Worm (Caenorhabditis elegans) whole organism, L1 larva: ENCODE results near the gene fbxb-55.
A peak's percentile ranks its signal among the peaks of the same experiment; 100 is the strongest.

Experiments used
- F16B12.6 ChIP-seq: fragments of 150-350 bp; optimal IDR thresholded peaks from 2 replicates; lab custom pipeline; 2014; ENCODE audit warnings: missing biosample characterization, missing genetic modification characterization
- aha-1 ChIP-seq: fragments of 150-350 bp; optimal IDR thresholded peaks from 2 replicates; lab custom pipeline; 2014; ENCODE audit warnings: missing biosample characterization, missing genetic modification characterization
- alr-1 ChIP-seq: fragments of 200-800 bp; sonication (Bioruptor generic); optimal IDR thresholded peaks from 2 replicates; lab custom pipeline; 2018; ENCODE audit warnings: borderline replicate concordance, mild to moderate bottlenecking, missing genetic modification characterization, missing compliant biosample characterization
- ama-1 ChIP-seq: fragments of 150-350 bp; optimal IDR thresholded peaks from 2 replicates; lab custom pipeline; 2014
- blmp-1 ChIP-seq: fragments of 150-350 bp; optimal IDR thresholded peaks from 2 replicates; lab custom pipeline; 2014; ENCODE audit warnings: missing biosample characterization, missing genetic modification characterization
- ceh-8 ChIP-seq: fragments of 200-800 bp; sonication (Bioruptor generic); optimal IDR thresholded peaks from 2 replicates; lab custom pipeline; 2018; ENCODE audit warnings: mild to moderate bottlenecking, missing genetic modification characterization, moderate library complexity, missing compliant biosample characterization
- ceh-88 ChIP-seq: fragments of 200-800 bp; sonication (Bioruptor generic); IDR thresholded peaks from 2 replicates; pipeline ENCODE4 v1.3.6; 2022; ENCODE audit warnings: missing genetic modification characterization, missing compliant biosample characterization
- ces-1 ChIP-seq: fragments of 150-350 bp; optimal IDR thresholded peaks from 2 replicates; lab custom pipeline; 2014; ENCODE audit warnings: missing biosample characterization, missing genetic modification reagents, missing genetic modification characterization
- efl-1 ChIP-seq, 4 experiments: fragments of 150-350 bp; optimal IDR thresholded peaks in 3 of 4; peaks in 1 of 4; 1 replicate in 1 of 4; 2 replicates in 3 of 4; lab custom pipeline; 2014; ENCODE audit warnings: missing biosample characterization in 2 of 4, missing genetic modification characterization in 2 of 4, missing genetic modification reagents in 2 of 4
- efl-3 ChIP-seq: fragments of 200-800 bp; sonication (Bioruptor generic); optimal IDR thresholded peaks from 2 replicates; lab custom pipeline; 2018; ENCODE audit warnings: mild to moderate bottlenecking, missing genetic modification characterization, missing compliant biosample characterization
- elt-2 ChIP-seq: sonication (generic microtip); optimal IDR thresholded peaks from 2 replicates; lab custom pipeline; 2016; ENCODE audit warnings: missing genetic modification characterization, mild to moderate bottlenecking, inconsistent platforms, missing compliant biosample characterization, missing genetic modification reagents
- fos-1 ChIP-seq: fragments of 150-350 bp; optimal IDR thresholded peaks from 2 replicates; lab custom pipeline; 2014; ENCODE audit warnings: missing biosample characterization, missing genetic modification characterization
- hpl-2 ChIP-seq: fragments of 150-350 bp; optimal IDR thresholded peaks from 2 replicates; lab custom pipeline; 2014; ENCODE audit warnings: missing biosample characterization, missing genetic modification reagents, missing genetic modification characterization
- jun-1 ChIP-seq: fragments of 150-350 bp; optimal IDR thresholded peaks from 2 replicates; lab custom pipeline; 2014; ENCODE audit warnings: missing biosample characterization, missing genetic modification reagents, missing genetic modification characterization
- lin-14 ChIP-seq: fragments of 200-800 bp; sonication (Bioruptor generic); optimal IDR thresholded peaks from 2 replicates; lab custom pipeline; 2018; ENCODE audit warnings: mild to moderate bottlenecking, missing genetic modification characterization, moderate library complexity, missing compliant biosample characterization
- lin-35 ChIP-seq, 2 experiments: fragments of 150-350 bp; optimal IDR thresholded peaks; 2 replicates each; lab custom pipeline; 2014; ENCODE audit warnings: missing biosample characterization in 2 of 2, missing genetic modification characterization in 2 of 2, missing genetic modification reagents in 2 of 2
- lsy-2 ChIP-seq, 2 experiments: fragments of 150-350 bp; optimal IDR thresholded peaks; 2 replicates each; lab custom pipeline; 2014; ENCODE audit warnings: missing biosample characterization in 2 of 2, missing genetic modification characterization in 2 of 2
- mdl-1 ChIP-seq, 2 experiments: fragments of 150-350 bp; optimal IDR thresholded peaks; 2 replicates each; lab custom pipeline; 2014 to 2017; ENCODE audit warnings: missing biosample characterization in 2 of 2, missing genetic modification characterization in 2 of 2, inconsistent platforms in 1 of 2
- mep-1 ChIP-seq: fragments of 150-350 bp; optimal IDR thresholded peaks from 2 replicates; lab custom pipeline; 2014; ENCODE audit warnings: missing biosample characterization, missing genetic modification characterization
- nhr-237 ChIP-seq: fragments of 150-350 bp; optimal IDR thresholded peaks from 2 replicates; lab custom pipeline; 2014; ENCODE audit warnings: missing biosample characterization, missing genetic modification characterization
- nhr-28 ChIP-seq: fragments of 150-350 bp; optimal IDR thresholded peaks from 2 replicates; lab custom pipeline; 2014; ENCODE audit warnings: missing biosample characterization, missing genetic modification characterization
- nhr-71 ChIP-seq: sonication (generic microtip); optimal IDR thresholded peaks from 2 replicates; lab custom pipeline; 2016; ENCODE audit warnings: mild to moderate bottlenecking, missing genetic modification characterization, moderate library complexity, missing compliant biosample characterization
- nhr-85 ChIP-seq: sonication (generic microtip); peaks from one replicate; lab custom pipeline; 2016; ENCODE audit warnings: missing genetic modification characterization, inconsistent platforms, missing compliant biosample characterization
- nhr-90 ChIP-seq: sonication (generic microtip); optimal IDR thresholded peaks from 2 replicates; lab custom pipeline; 2016; ENCODE audit warnings: mild to moderate bottlenecking, missing genetic modification characterization, missing compliant biosample characterization; ENCODE audit not compliant: poor library complexity
- pag-3 ChIP-seq: sonication (generic microtip); optimal IDR thresholded peaks from 2 replicates; lab custom pipeline; 2017; ENCODE audit warnings: missing genetic modification characterization, mild to moderate bottlenecking, missing compliant biosample characterization, antibody characterized with exemption, borderline replicate concordance; ENCODE audit not compliant: insufficient read depth
- pax-3 ChIP-seq: fragments of 200-800 bp; sonication (Bioruptor generic); optimal IDR thresholded peaks from 2 replicates; lab custom pipeline; 2018; ENCODE audit warnings: mild to moderate bottlenecking, missing genetic modification characterization, moderate library complexity, missing compliant biosample characterization
- rnt-1 ChIP-seq: sonication (generic microtip); optimal IDR thresholded peaks from 2 replicates; lab custom pipeline; 2016; ENCODE audit warnings: mild to moderate bottlenecking, missing genetic modification characterization, moderate library complexity, missing compliant biosample characterization
- snpc-4 ChIP-seq: fragments of 150-350 bp; optimal IDR thresholded peaks from 2 replicates; lab custom pipeline; 2014; ENCODE audit warnings: missing biosample characterization, missing genetic modification characterization
- snu-23 ChIP-seq: sonication (generic microtip); optimal IDR thresholded peaks from 2 replicates; lab custom pipeline; 2016; ENCODE audit warnings: missing genetic modification characterization, missing compliant biosample characterization
- sup-37 ChIP-seq: fragments of 200-800 bp; sonication (Bioruptor generic); optimal IDR thresholded peaks from 2 replicates; lab custom pipeline; 2018; ENCODE audit warnings: mild to moderate bottlenecking, missing genetic modification characterization, missing compliant biosample characterization
- unc-30 ChIP-seq: sonication (generic microtip); optimal IDR thresholded peaks from 2 replicates; lab custom pipeline; 2017; ENCODE audit warnings: missing biosample characterization, missing genetic modification characterization
- unc-62 ChIP-seq: fragments of 150-350 bp; optimal IDR thresholded peaks from 2 replicates; lab custom pipeline; 2014; ENCODE audit warnings: missing biosample characterization, missing genetic modification reagents, missing genetic modification characterization
- unc-86 ChIP-seq: sonication (generic microtip); optimal IDR thresholded peaks from 2 replicates; lab custom pipeline; 2016; ENCODE audit warnings: missing genetic modification characterization, missing compliant biosample characterization
- ztf-4 ChIP-seq: fragments of 150-350 bp; optimal IDR thresholded peaks from 2 replicates; lab custom pipeline; 2014; ENCODE audit warnings: missing biosample characterization, missing genetic modification characterization

Gene fbxb-55

ce11 chrIV:4076690-4077295 is 8.2 kb downstream of the fbxb-55 start:
- TF ChIP-seq ceh-8 (GFP tag; lab: Kevin White, UChicago), result peak; percentile 44
- TF ChIP-seq efl-1 (optimal IDR thresholded peaks at IDR 0.05; lab: Kevin White, UChicago), result no peak
- peak in 1 of 2 experiments; percentile 15 for TF ChIP-seq efl-1 (GFP tag; optimal IDR thresholded peaks at IDR 0.05 in 1 of 2; lab: Kevin White, UChicago)
- no peak for TF ChIP-seq unc-30 (tag; lab: Kevin White, UChicago)

- TF ChIP-seq aha-1 (tag; lab: Kevin White, UChicago), result no peak
- TF ChIP-seq efl-3, result no peak
- no peak for TF ChIP-seq efl-1 (optimal IDR thresholded peaks at IDR 0.05; lab: Kevin White, UChicago)
- TF ChIP-seq efl-1 (GFP tag; optimal IDR thresholded peaks at IDR 0.05 in 1 of 2; lab: Kevin White, UChicago), result no peak
- TF ChIP-seq rnt-1 (tag; lab: Kevin White, UChicago), result no peak
- no peak for TF ChIP-seq snu-23
- no peak for TF ChIP-seq ztf-4 (tag; lab: Kevin White, UChicago)
- TF ChIP-seq lin-35 (GFP tag; optimal IDR thresholded peaks at IDR 0.05; lab: Kevin White, UChicago), result no peak
- TF ChIP-seq unc-30 (tag; lab: Kevin White, UChicago), result no peak
- TF ChIP-seq elt-2 (tag; lab: Kevin White, UChicago), result no peak
- no peak for TF ChIP-seq pax-3 (tag; lab: Kevin White, UChicago)
- no peak for TF ChIP-seq lin-14 (GFP tag; lab: Kevin White, UChicago)
- TF ChIP-seq blmp-1 (tag; lab: Kevin White, UChicago), result no peak
- TF ChIP-seq nhr-237 (tag; lab: Kevin White, UChicago), result no peak
- no peak for TF ChIP-seq nhr-90 (tag; lab: Kevin White, UChicago)
- no peak for TF ChIP-seq fos-1 (tag; lab: Kevin White, UChicago)
These were observed 10.3 kb downstream of the fbxb-55 start, which contains the start of gene C35B1.8 for ce11 chrIV:4078901-4079300. TSS of gene C35B1.8 (minus strand) at chrIV:4079001.

- TF ChIP-seq rnt-1 (tag; lab: Kevin White, UChicago) (no peak), nhr-85 (no peak), nhr-28 (tag; lab: Kevin White, UChicago) (no peak), alr-1 (tag; lab: Kevin White, UChicago) (no peak)
These were observed 10.9 kb downstream of the fbxb-55 start, which contains the start of gene C35B1.4 for ce11 chrIV:4079514-4079913. TSS of gene C35B1.4 (plus strand) at chrIV:4079814.

ce11 chrIV:4080846-4081245 is 12.3 kb downstream of the fbxb-55 start, which contains the start of the genes C35B1.9 and C35B1.3:
TSS of gene C35B1.9 (minus strand) at chrIV:4080946.
TSS of gene C35B1.3 (plus strand) at chrIV:4081151.
- TF ChIP-seq ceh-88 (no peak), unc-62 (GFP tag; lab: Kevin White, UChicago) (no peak), unc-86 (tag; lab: Kevin White, UChicago) (no peak), nhr-90 (tag; lab: Kevin White, UChicago) (no peak), ama-1 (lab: Kevin White, UChicago) (no peak), nhr-71 (tag; lab: Kevin White, UChicago) (no peak)

- TF ChIP-seq jun-1 (tag; lab: Kevin White, UChicago) (no peak), F16B12.6 (no peak), mep-1 (tag; lab: Kevin White, UChicago) (no peak), elt-2 (tag; lab: Kevin White, UChicago) (no peak), ces-1 (GFP tag; lab: Kevin White, UChicago) (no peak), nhr-28 (tag; lab: Kevin White, UChicago) (no peak), unc-62 (GFP tag; lab: Kevin White, UChicago) (no peak), lsy-2 (tag; optimal IDR thresholded peaks at IDR 0.05; lab: Kevin White, UChicago) (no peak), snpc-4 (tag; lab: Kevin White, UChicago) (no peak), pag-3 (tag; lab: Kevin White, UChicago) (no peak), hpl-2 (GFP tag; lab: Kevin White, UChicago) (no peak), sup-37 (GFP tag; lab: Kevin White, UChicago) (no peak), mdl-1 (tag; optimal IDR thresholded peaks at IDR 0.05; lab: Kevin White, UChicago) (no peak)
These were observed 14.0 kb downstream of the fbxb-55 start for ce11 chrIV:4082599-4082998.
